Fruit fly (Drosophila melanogaster) S2 (cell line): ENCODE results near the gene ND-15.

Experiments
- CG8478 ChIP-seq: fragments of >200 bp; optimal IDR thresholded peaks from 2 replicates; lab custom pipeline; 2018
- CTCF ChIP-seq, 2 experiments: fragments of >200 bp; optimal IDR thresholded peaks; 2 replicates each; lab custom pipeline; 2018

DNA sequence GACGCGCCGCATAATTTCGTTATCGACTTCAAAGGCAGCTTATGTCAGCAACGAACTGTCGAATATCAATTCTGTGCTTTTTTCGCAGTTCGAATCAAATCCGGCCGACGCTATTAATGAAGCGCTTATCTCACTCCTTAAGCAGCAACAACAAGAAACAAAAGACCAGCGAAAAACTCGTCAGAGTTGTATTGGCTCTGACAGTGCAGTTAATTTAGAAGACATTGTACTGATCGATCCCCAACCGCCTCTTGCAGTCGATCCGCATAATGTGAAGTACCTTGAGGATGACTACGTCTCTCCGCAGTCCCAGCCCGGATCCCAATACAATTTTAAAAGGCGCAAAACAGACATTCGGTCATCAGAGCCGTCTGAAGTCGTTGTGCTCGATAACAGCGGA lies 45.0 kb upstream of the ND-15 start:
- TF ChIP-seq CTCF (optimal IDR thresholded peaks at IDR 0.05; lab: Kevin White, UChicago) (no peak), CG8478 (lab: Kevin White, UChicago) (no peak)
